Worm (Caenorhabditis elegans) whole organism, L4 larva: Measurements from ENCODE around the gene odr-2.

Experiments
- D1046.2 ChIP-seq: fragments of 200-800 bp; sonication (Bioruptor generic); IDR thresholded peaks from 2 replicates; pipeline ENCODE4 v1.3.6; 2022; ENCODE audit warnings: missing genetic modification characterization, missing compliant biosample characterization
- F10B5.3 ChIP-seq: sonication (generic microtip); optimal IDR thresholded peaks from 2 replicates; lab custom pipeline; 2016; ENCODE audit warnings: mild to moderate bottlenecking, missing genetic modification characterization, missing compliant biosample characterization
- F44E2.7 ChIP-seq: fragments of 200-800 bp; sonication (Bioruptor generic); IDR thresholded peaks from 2 replicates; pipeline ENCODE4 v2.1.2; 2022; ENCODE audit warnings: missing genetic modification characterization, missing compliant biosample characterization
- F49E8.2 ChIP-seq: sonication (generic microtip); optimal IDR thresholded peaks from 2 replicates; lab custom pipeline; 2016; ENCODE audit warnings: missing compliant biosample characterization, mild to moderate bottlenecking, missing genetic modification characterization, borderline replicate concordance
- T20F7.1 ChIP-seq: fragments of 200-800 bp; sonication (Bioruptor generic); optimal IDR thresholded peaks from 2 replicates; lab custom pipeline; 2018; ENCODE audit warnings: mild to moderate bottlenecking, missing genetic modification characterization, missing compliant biosample characterization
- T26A8.4 ChIP-seq: fragments of 200-800 bp; sonication (Bioruptor generic); IDR thresholded peaks from 2 replicates; pipeline ENCODE4 v1.3.6; 2022; ENCODE audit warnings: missing genetic modification characterization, missing compliant biosample characterization
- Y5F2A.4 ChIP-seq: fragments of 200-800 bp; sonication (Bioruptor generic); optimal IDR thresholded peaks from 2 replicates; lab custom pipeline; 2018; ENCODE audit warnings: mild to moderate bottlenecking, missing genetic modification characterization, missing compliant biosample characterization
- aly-2 ChIP-seq: sonication (generic microtip); optimal IDR thresholded peaks from 2 replicates; lab custom pipeline; 2018; ENCODE audit warnings: missing biosample characterization, missing genetic modification characterization
- attf-4 ChIP-seq: sonication (generic microtip); optimal IDR thresholded peaks from 3 replicates; lab custom pipeline; 2017; ENCODE audit warnings: missing biosample characterization, missing genetic modification characterization
- ceh-28 ChIP-seq: fragments of 150-350 bp; optimal IDR thresholded peaks from 2 replicates; lab custom pipeline; 2014; ENCODE audit warnings: missing biosample characterization, missing genetic modification reagents, missing genetic modification characterization
- ceh-82 ChIP-seq: sonication (generic microtip); optimal IDR thresholded peaks from 2 replicates; lab custom pipeline; 2017; ENCODE audit warnings: missing biosample characterization, missing genetic modification characterization
- ctbp-1 ChIP-seq: fragments of 200-800 bp; sonication (Bioruptor generic); IDR thresholded peaks from 2 replicates; pipeline ENCODE4 v1.3.6; 2022; ENCODE audit warnings: missing genetic modification reagents, missing genetic modification characterization, missing compliant biosample characterization
- daf-12 ChIP-seq: fragments of 150-350 bp; optimal IDR thresholded peaks from 2 replicates; lab custom pipeline; 2014; ENCODE audit warnings: missing biosample characterization, missing genetic modification reagents, missing genetic modification characterization
- daf-16 ChIP-seq, 3 experiments: sonication (generic microtip); optimal IDR thresholded peaks; 2 replicates each; lab custom pipeline; 2016 to 2017; ENCODE audit warnings: missing genetic modification characterization in 3 of 3, missing genetic modification reagents in 3 of 3, mild to moderate bottlenecking in 2 of 3, missing compliant biosample characterization in 2 of 3, missing biosample characterization in 1 of 3, moderate library complexity in 1 of 3
- dmd-6 ChIP-seq: fragments of 200-800 bp; sonication (Bioruptor generic); IDR thresholded peaks from 2 replicates; pipeline ENCODE4 v1.3.6; 2022; ENCODE audit warnings: missing genetic modification reagents, missing genetic modification characterization, missing compliant biosample characterization
- dmd-8 ChIP-seq: fragments of 200-800 bp; sonication (Bioruptor generic); IDR thresholded peaks from 2 replicates; pipeline ENCODE4 v1.3.6; 2022; ENCODE audit warnings: missing genetic modification characterization, missing compliant biosample characterization
- dpl-1 ChIP-seq: fragments of 150-350 bp; optimal IDR thresholded peaks from 2 replicates; lab custom pipeline; 2014; ENCODE audit warnings: missing biosample characterization, missing genetic modification reagents, missing genetic modification characterization
- duxl-1 ChIP-seq: sonication (generic microtip); optimal IDR thresholded peaks from 2 replicates; lab custom pipeline; 2016; ENCODE audit warnings: mild to moderate bottlenecking, missing genetic modification characterization, moderate library complexity, missing compliant biosample characterization; ENCODE audit not compliant: poor library complexity
- dve-1 ChIP-seq: sonication (generic microtip); optimal IDR thresholded peaks from 2 replicates; lab custom pipeline; 2017; ENCODE audit warnings: antibody characterized with exemption, mild to moderate bottlenecking, missing genetic modification characterization, missing compliant biosample characterization; ENCODE audit not compliant: insufficient read depth
- fkh-10 ChIP-seq: fragments of 150-350 bp; optimal IDR thresholded peaks from 2 replicates; lab custom pipeline; 2014; ENCODE audit warnings: missing biosample characterization, missing genetic modification reagents, missing genetic modification characterization
- hif-1 ChIP-seq, 2 experiments: sonication (generic microtip); optimal IDR thresholded peaks; 2 replicates each; lab custom pipeline; 2016 to 2017; ENCODE audit warnings: missing compliant biosample characterization in 2 of 2, missing genetic modification characterization in 2 of 2, missing genetic modification reagents in 2 of 2, missing genotype in 2 of 2, mild to moderate bottlenecking in 1 of 2
- hlh-11 ChIP-seq: fragments of 200-800 bp; sonication (Bioruptor generic); optimal IDR thresholded peaks from 2 replicates; lab custom pipeline; 2018; ENCODE audit warnings: mild to moderate bottlenecking, missing genetic modification characterization, missing compliant biosample characterization
- jun-1 ChIP-seq: fragments of 150-350 bp; optimal IDR thresholded peaks from 2 replicates; lab custom pipeline; 2014; ENCODE audit warnings: missing biosample characterization, missing genetic modification reagents, missing genetic modification characterization
- lin-15B ChIP-seq: fragments of 150-350 bp; sonication (generic microtip); optimal IDR thresholded peaks from 3 replicates; lab custom pipeline; 2014; ENCODE audit warnings: missing biosample characterization, missing genetic modification characterization
- lin-38 ChIP-seq: fragments of 200-800 bp; sonication (Bioruptor generic); IDR thresholded peaks from 2 replicates; pipeline ENCODE4 v1.3.6; 2022; ENCODE audit warnings: missing genetic modification reagents, missing genetic modification characterization, missing compliant biosample characterization
- madf-9 ChIP-seq: fragments of 200-800 bp; sonication (Bioruptor generic); conservative IDR thresholded peaks from 2 replicates; pipeline ENCODE4 v1.3.6; 2022; ENCODE audit warnings: missing genetic modification reagents, missing genetic modification characterization, missing compliant biosample characterization
- mes-2 ChIP-seq: sonication (generic microtip); optimal IDR thresholded peaks from 2 replicates; lab custom pipeline; 2016; ENCODE audit warnings: missing genotype, mild to moderate bottlenecking, missing genetic modification characterization, missing compliant biosample characterization; ENCODE audit not compliant: poor library complexity, severe bottlenecking
- mxl-2 ChIP-seq: fragments of 200-800 bp; sonication (Bioruptor generic); conservative IDR thresholded peaks from 2 replicates; pipeline ENCODE4 v1.3.6; 2022; ENCODE audit warnings: missing genetic modification reagents, missing genetic modification characterization, missing compliant biosample characterization
- mxl-3 ChIP-seq: fragments of 200-800 bp; sonication (Bioruptor generic); optimal IDR thresholded peaks from 2 replicates; lab custom pipeline; 2018; ENCODE audit warnings: mild to moderate bottlenecking, missing genetic modification characterization, missing compliant biosample characterization
- nhr-10 ChIP-seq: fragments of 150-350 bp; optimal IDR thresholded peaks from 2 replicates; lab custom pipeline; 2014; ENCODE audit warnings: missing biosample characterization, missing genetic modification characterization
- nhr-102 ChIP-seq: sonication (generic microtip); optimal IDR thresholded peaks from 2 replicates; lab custom pipeline; 2016; ENCODE audit warnings: mild to moderate bottlenecking, missing genetic modification characterization, moderate library complexity, missing compliant biosample characterization
- nhr-11 ChIP-seq: fragments of 150-350 bp; optimal IDR thresholded peaks from 2 replicates; lab custom pipeline; 2014; ENCODE audit warnings: missing biosample characterization, missing genetic modification characterization
- nhr-237 ChIP-seq: sonication (generic microtip); optimal IDR thresholded peaks from 2 replicates; lab custom pipeline; 2017; ENCODE audit warnings: missing biosample characterization, missing genetic modification characterization
- nhr-28 ChIP-seq: fragments of 150-350 bp; optimal IDR thresholded peaks from 2 replicates; lab custom pipeline; 2014; ENCODE audit warnings: missing biosample characterization, missing genetic modification characterization
- nhr-48 ChIP-seq: sonication (generic microtip); optimal IDR thresholded peaks from 2 replicates; lab custom pipeline; 2016; ENCODE audit warnings: mild to moderate bottlenecking, missing genetic modification characterization, missing compliant biosample characterization
- nhr-6 ChIP-seq: fragments of 150-350 bp; optimal IDR thresholded peaks from 2 replicates; lab custom pipeline; 2014; ENCODE audit warnings: missing biosample characterization, missing genetic modification characterization
- nhr-76 ChIP-seq: fragments of 150-350 bp; optimal IDR thresholded peaks from 2 replicates; lab custom pipeline; 2014; ENCODE audit warnings: missing biosample characterization, missing genetic modification characterization
- php-3 ChIP-seq: fragments of 200-800 bp; sonication (Bioruptor generic); IDR thresholded peaks from 2 replicates; pipeline ENCODE4 v1.3.6; 2022; ENCODE audit warnings: missing genetic modification reagents, missing genetic modification characterization, missing compliant biosample characterization
- pqm-1 ChIP-seq: sonication (generic microtip); optimal IDR thresholded peaks from 2 replicates; lab custom pipeline; 2017; ENCODE audit warnings: missing biosample characterization, missing genetic modification characterization
- rbr-2 ChIP-seq: sonication (generic microtip); optimal IDR thresholded peaks from 2 replicates; lab custom pipeline; 2016; ENCODE audit warnings: missing genotype, missing genetic modification characterization, missing compliant biosample characterization
- saeg-2 ChIP-seq: fragments of 200-800 bp; sonication (Bioruptor generic); IDR thresholded peaks from 2 replicates; pipeline ENCODE4 v1.3.6; 2022; ENCODE audit warnings: missing genetic modification reagents, missing genetic modification characterization, missing compliant biosample characterization
- set-16 ChIP-seq: fragments of 200-800 bp; sonication (Bioruptor generic); IDR thresholded peaks from 2 replicates; pipeline ENCODE4 v1.3.6; 2022; ENCODE audit warnings: missing genetic modification reagents, missing genetic modification characterization, missing compliant biosample characterization
- snpc-4 ChIP-seq: fragments of 150-350 bp; optimal IDR thresholded peaks from 2 replicates; lab custom pipeline; 2014; ENCODE audit warnings: missing biosample characterization, missing genetic modification characterization
- spr-1 ChIP-seq: sonication (generic microtip); optimal IDR thresholded peaks from 2 replicates; lab custom pipeline; 2016; ENCODE audit warnings: mild to moderate bottlenecking, missing genetic modification characterization, missing compliant biosample characterization
- tra-1 ChIP-seq: fragments of 200-800 bp; sonication (Bioruptor generic); IDR thresholded peaks from 2 replicates; pipeline ENCODE4 v1.3.6; 2022; ENCODE audit warnings: missing genetic modification reagents, missing genetic modification characterization, missing compliant biosample characterization
- unc-130 ChIP-seq: sonication (generic microtip); optimal IDR thresholded peaks from 2 replicates; lab custom pipeline; 2016; ENCODE audit warnings: missing genetic modification reagents, missing genetic modification characterization, missing compliant biosample characterization
- unc-39 ChIP-seq: sonication (generic microtip); optimal IDR thresholded peaks from 2 replicates; lab custom pipeline; 2017; ENCODE audit warnings: missing biosample characterization, missing genetic modification characterization
- vab-7 ChIP-seq: fragments of 200-800 bp; sonication (Bioruptor generic); IDR thresholded peaks from 2 replicates; pipeline ENCODE4 v1.3.6; 2022; ENCODE audit warnings: missing genetic modification reagents, missing genetic modification characterization, missing compliant biosample characterization
- ztf-7 ChIP-seq: fragments of 150-350 bp; optimal IDR thresholded peaks from 2 replicates; lab custom pipeline; 2014; ENCODE audit warnings: missing biosample characterization, missing genetic modification characterization

The odr-2 gene

DNA sequence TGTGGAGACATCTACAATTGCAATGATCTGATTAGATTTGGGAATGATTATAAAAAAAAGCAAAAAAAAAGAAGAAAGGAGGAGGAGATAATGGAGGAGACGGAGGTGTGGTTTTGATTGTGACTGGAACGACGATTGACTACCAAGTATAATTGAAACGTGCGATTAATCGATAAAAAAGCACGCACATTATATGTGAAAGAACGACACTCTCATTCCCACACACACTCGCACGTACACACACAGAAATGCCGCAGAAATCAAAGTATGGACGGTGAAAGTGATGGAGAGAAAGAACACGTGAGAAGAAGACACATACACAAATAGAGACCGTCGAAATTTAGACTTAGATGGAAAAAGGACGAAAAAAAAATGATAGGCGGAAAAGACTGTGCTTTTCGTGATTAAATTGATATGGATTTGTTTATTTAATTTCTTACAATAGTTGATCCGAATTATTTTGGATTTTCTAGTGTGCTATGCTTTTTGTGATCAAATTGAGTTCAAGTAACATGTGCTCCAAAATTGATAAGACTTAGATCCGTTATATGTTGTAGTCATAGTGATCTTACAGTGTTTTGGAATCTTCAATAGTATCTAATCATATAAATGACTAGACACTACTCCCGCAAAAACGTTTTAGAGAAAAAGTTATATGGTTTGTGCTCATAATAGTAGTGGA, 9.5 kb upstream of the odr-2 start, which contains the start of gene nhr-135 (continued):
- TF ChIP-seq F49E8.2 (no peak), pqm-1 (tag; lab: Kevin White, UChicago) (peak; percentile 57), nhr-237 (tag; lab: Kevin White, UChicago) (no peak), unc-130 (GFP tag; lab: Kevin White, UChicago) (no peak), rbr-2 (no peak), dmd-8 (no peak), duxl-1 (tag; lab: Kevin White, UChicago) (peak; percentile 46), madf-9 (GFP tag; lab: Robert Waterston, UW) (no peak), attf-4 (tag; lab: Kevin White, UChicago) (no peak), nhr-76 (peak; percentile 7), D1046.2 (GFP tag; lab: Robert Waterston, UW) (no peak), unc-39 (tag; lab: Kevin White, UChicago) (no peak), saeg-2 (GFP tag; lab: Robert Waterston, UW) (0 out of 2 replicates have a peak, but pooled peaks have one; percentile 45), F44E2.7 (GFP tag; lab: Robert Waterston, UW) (no peak), snpc-4 (tag; lab: Kevin White, UChicago) (no peak), lin-38 (no peak), dpl-1 (GFP tag; lab: Kevin White, UChicago) (no peak), set-16 (GFP tag; lab: Robert Waterston, UW) (no peak), nhr-28 (tag; lab: Kevin White, UChicago) (peak; percentile 99), jun-1 (tag; lab: Kevin White, UChicago) (no peak), spr-1 (tag; lab: Kevin White, UChicago) (peak; percentile 7), mxl-3 (peak; percentile 87), T20F7.1 (GFP tag; lab: Kevin White, UChicago) (no peak), tra-1 (peak; percentile 76; the same call in 1 of the 2 replicates), dmd-6 (GFP tag; lab: Robert Waterston, UW) (peak; percentile 94), vab-7 (no peak), T26A8.4 (no peak), nhr-102 (tag; lab: Kevin White, UChicago) (peak; percentile 90), nhr-48 (tag; lab: Kevin White, UChicago) (peak; percentile 89), hif-1 (tag; optimal IDR thresholded peaks at IDR 0.05; lab: Kevin White, UChicago) (peak; percentile 26 to 95), fkh-10 (GFP tag; lab: Kevin White, UChicago) (no peak), ceh-28 (tag; lab: Kevin White, UChicago) (no peak), F10B5.3 (tag; lab: Kevin White, UChicago) (no peak), ceh-82 (tag; lab: Kevin White, UChicago) (no peak)
- TF ChIP-seq, all 104 proteins: peak for 33

DNA sequence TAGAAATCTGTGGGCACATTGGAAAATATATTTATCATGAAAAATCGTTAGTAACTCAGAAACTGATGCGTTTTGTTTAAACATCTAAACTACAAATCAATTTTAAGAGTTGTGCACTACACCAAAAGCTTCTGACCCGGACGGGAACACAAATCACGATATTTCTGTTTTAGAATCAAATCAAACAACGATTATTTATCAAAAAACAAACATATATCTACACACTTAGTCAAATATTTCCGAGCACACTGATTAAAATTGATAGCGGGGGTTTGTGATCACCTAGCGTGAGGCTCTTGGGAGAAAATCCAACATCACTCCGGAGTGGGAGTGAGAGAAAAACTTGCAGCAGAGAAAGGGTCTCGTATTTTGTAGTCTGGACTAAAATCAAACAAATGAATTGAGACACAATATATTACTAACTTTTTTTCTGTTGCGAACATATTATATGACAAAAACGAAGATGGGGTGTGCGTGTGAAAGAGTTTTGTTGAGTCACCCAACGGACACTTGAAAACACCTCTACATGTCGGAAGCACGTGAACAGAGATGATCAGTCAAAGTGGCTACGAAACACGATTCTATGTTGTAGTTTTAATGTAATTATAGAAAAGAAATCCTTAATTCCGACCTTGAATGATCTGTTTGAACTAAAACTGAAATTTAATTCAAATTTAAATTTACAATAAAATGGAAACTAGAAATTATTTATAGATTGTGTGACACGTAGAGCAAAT, 7.9 kb upstream of the odr-2 start:
- TF ChIP-seq hlh-11 (tag; lab: Kevin White, UChicago) (peak; percentile 50), nhr-102 (tag; lab: Kevin White, UChicago) (peak; percentile 44), lin-38 (no peak), nhr-6 (tag; lab: Kevin White, UChicago) (no peak), Y5F2A.4 (GFP tag; lab: Kevin White, UChicago) (no peak), nhr-11 (tag; lab: Kevin White, UChicago) (no peak), mxl-2 (0 out of 2 replicates have a peak, but pooled peaks have one; percentile 44), php-3 (GFP tag; lab: Robert Waterston, UW) (0 out of 2 replicates have a peak, but pooled peaks have one; percentile 30), lin-15B (no peak), daf-16 (GFP tag; optimal IDR thresholded peaks at IDR 0.05; lab: Kevin White, UChicago) (no peak), daf-16 (tag; optimal IDR thresholded peaks at IDR 0.05; lab: Kevin White, UChicago) (peak; percentile 57), ztf-7 (tag; lab: Kevin White, UChicago) (no peak), mes-2 (no peak), dve-1 (tag; lab: Kevin White, UChicago) (peak; percentile 54), dmd-8 (no peak), nhr-10 (tag; lab: Kevin White, UChicago) (no peak), ctbp-1 (GFP tag; lab: Robert Waterston, UW) (no peak), nhr-28 (tag; lab: Kevin White, UChicago) (peak; percentile 91), daf-12 (tag; lab: Kevin White, UChicago) (no peak), aly-2 (no peak)
